Fruit fly (Drosophila melanogaster): ENCODE measurements around the gene Osi19.

Gene Osi19

DNA sequence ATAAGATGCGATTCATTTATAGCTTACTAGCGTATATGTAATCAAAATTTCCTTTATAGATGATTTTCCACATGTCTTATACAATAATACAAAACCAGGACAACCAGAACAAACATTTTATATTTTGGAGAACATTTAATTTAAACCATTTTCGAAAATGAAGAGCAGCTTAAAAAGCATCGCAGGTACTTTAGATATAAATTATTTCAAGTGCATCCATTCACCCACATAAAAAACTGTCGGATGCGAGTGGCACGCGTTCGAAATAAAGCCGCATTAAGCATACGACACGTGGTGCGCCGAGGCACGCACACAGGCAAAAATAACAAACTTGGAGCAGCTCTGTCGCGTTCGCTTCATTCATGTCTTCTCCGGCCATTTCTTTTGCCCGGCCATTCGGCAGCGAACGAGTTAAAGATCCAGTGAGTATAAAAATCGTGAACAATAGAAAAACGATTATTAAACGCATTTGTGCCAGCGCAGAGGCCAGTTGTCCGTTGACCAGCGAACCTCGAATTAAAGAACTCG, at the start of gene Osi19:
Gene Osi19, plus strand, starts transcription at position 457 of the 528 bp plus-strand sequence.
- TF ChIP-seq CG8478 (optimal IDR thresholded peaks at IDR 0.05) (no peak), Dll (optimal IDR thresholded peaks at IDR 0.05) (no peak), usp (GFP tag; optimal IDR thresholded peaks at IDR 0.05) (no peak), pan (optimal IDR thresholded peaks at IDR 0.05) (no peak), psq (optimal IDR thresholded peaks at IDR 0.05) (no peak), EcR (GFP tag; optimal IDR thresholded peaks at IDR 0.05) (no peak)

DNA sequence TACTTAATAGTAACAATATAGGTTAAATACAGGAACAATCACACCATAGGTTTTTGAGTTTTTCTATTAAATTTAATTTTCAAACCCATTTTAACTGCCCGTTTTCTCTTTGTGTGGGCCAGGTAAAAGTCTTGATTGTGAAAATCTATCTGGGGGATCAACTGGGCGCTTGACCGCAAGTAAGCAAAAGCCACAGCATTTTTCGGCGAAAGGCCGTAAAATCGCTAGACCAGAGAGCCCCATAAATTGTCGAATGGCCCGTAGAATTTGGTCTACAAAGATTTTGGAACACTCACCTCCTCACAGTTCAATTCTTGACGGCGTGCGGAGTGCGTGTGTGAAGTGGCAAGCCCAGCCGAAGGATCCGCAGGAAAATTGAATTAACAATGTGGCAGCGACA, 47.7 kb upstream of the Osi19 start, which contains the start of gene CG15594:
Gene CG15594, plus strand, starts transcription at position 301 of the 400 bp plus-strand sequence.
- TF ChIP-seq EcR (GFP tag; optimal IDR thresholded peaks at IDR 0.05) (no peak), psq (optimal IDR thresholded peaks at IDR 0.05) (no peak), pan (optimal IDR thresholded peaks at IDR 0.05) (no peak), usp (GFP tag; optimal IDR thresholded peaks at IDR 0.05) (no peak), Dll (optimal IDR thresholded peaks at IDR 0.05) (no peak)

- TF ChIP-seq CG8478 (optimal IDR thresholded peaks at IDR 0.05) (no peak), Dll (optimal IDR thresholded peaks at IDR 0.05) (no peak), pan (optimal IDR thresholded peaks at IDR 0.05) (no peak), usp (GFP tag; optimal IDR thresholded peaks at IDR 0.05) (no peak), EcR (GFP tag; optimal IDR thresholded peaks at IDR 0.05) (no peak), psq (optimal IDR thresholded peaks at IDR 0.05) (no peak)
These were observed 44.9 kb upstream of the Osi19 start for dm6 chr3R:6290289-6290688.

- TF ChIP-seq psq (optimal IDR thresholded peaks at IDR 0.05) (no peak), usp (GFP tag; optimal IDR thresholded peaks at IDR 0.05) (no peak), CG8478 (optimal IDR thresholded peaks at IDR 0.05) (no peak), EcR (GFP tag; optimal IDR thresholded peaks at IDR 0.05) (no peak), pan (optimal IDR thresholded peaks at IDR 0.05) (no peak), Dll (optimal IDR thresholded peaks at IDR 0.05) (no peak)
These were observed 43.7 kb upstream of the Osi19 start, which contains the start of gene Osi13 for dm6 chr3R:6291437-6291836. Osi13 (plus strand) TSS chr3R:6291737.

dm6 chr3R:6294046-6294445, 41.1 kb upstream of the Osi19 start:
- TF ChIP-seq EcR (GFP tag; optimal IDR thresholded peaks at IDR 0.05) (no peak), pan (optimal IDR thresholded peaks at IDR 0.05) (no peak), Dll (optimal IDR thresholded peaks at IDR 0.05) (no peak), psq (optimal IDR thresholded peaks at IDR 0.05) (no peak), usp (GFP tag; optimal IDR thresholded peaks at IDR 0.05) (no peak), CG8478 (optimal IDR thresholded peaks at IDR 0.05) (no peak)

- TF ChIP-seq CG8478 (optimal IDR thresholded peaks at IDR 0.05) = no peak
- TF ChIP-seq pan (optimal IDR thresholded peaks at IDR 0.05) = no peak
- TF ChIP-seq psq (optimal IDR thresholded peaks at IDR 0.05) = no peak
- TF ChIP-seq usp (GFP tag; optimal IDR thresholded peaks at IDR 0.05) = no peak
- TF ChIP-seq Dll (optimal IDR thresholded peaks at IDR 0.05) = no peak
- TF ChIP-seq EcR (GFP tag; optimal IDR thresholded peaks at IDR 0.05) = no peak
These were observed 38.0 kb upstream of the Osi19 start for dm6 chr3R:6297164-6297563.

DNA sequence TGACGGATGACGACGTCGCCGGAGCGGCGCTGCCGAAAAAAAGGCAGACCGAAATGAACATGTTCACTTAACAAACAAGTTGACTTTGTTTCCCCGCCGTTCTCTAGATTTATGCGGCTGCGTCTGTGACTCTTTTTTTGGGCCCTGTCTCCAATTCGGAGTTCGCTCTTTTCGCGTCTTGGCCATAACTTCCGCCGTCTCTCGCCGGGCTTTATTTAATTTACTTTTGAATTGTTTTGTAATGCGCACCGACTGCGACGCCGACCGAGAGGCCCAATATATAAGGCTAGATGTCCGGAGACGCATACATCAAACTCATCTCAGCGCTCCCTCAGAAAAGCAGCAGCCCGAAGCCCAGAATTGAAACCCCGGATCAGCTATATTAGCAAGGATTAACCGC, 36.3 kb upstream of the Osi19 start, which contains the start of gene Osi14:
Gene Osi14, plus strand, starts transcription at position 301 of the 400 bp plus-strand sequence.
- TF ChIP-seq EcR (GFP tag; optimal IDR thresholded peaks at IDR 0.05) (no peak), CG8478 (optimal IDR thresholded peaks at IDR 0.05) (no peak), pan (optimal IDR thresholded peaks at IDR 0.05) (no peak), Dll (optimal IDR thresholded peaks at IDR 0.05) (no peak), usp (GFP tag; optimal IDR thresholded peaks at IDR 0.05) (no peak), psq (optimal IDR thresholded peaks at IDR 0.05) (no peak)

DNA sequence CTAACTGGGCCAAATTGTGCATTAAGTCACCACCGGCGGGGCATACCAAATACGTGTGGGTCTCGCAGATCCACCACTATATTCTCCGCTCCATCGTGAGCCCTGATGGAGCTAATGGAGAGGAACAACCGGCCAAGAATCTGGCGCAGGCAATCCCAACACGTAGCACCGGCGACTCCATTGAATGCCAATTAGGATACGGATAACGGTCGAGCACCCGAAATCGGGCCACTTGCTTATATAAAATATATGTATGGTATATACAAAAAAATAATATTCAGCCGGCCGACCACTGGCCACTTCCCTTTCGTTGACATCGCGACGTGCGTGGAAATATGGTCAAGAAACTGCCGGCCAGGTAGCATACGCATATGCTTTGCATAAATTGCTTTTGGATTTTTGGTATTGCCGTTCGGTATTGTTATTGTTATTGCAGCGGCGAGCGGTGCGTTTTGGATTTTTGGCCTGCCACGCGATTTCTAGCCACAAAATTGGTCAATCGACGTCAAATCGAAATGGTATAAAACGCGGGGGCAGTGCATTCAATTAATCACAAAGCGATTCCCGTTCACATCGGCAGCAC, 33.8 kb upstream of the Osi19 start, which contains the start of gene Osi15:
Gene Osi15, plus strand, starts transcription at position 548 of the 583 bp plus-strand sequence.
- TF ChIP-seq Dll (optimal IDR thresholded peaks at IDR 0.05) = no peak
- TF ChIP-seq EcR (GFP tag; optimal IDR thresholded peaks at IDR 0.05) = no peak
- no peak for TF ChIP-seq psq (optimal IDR thresholded peaks at IDR 0.05)
- TF ChIP-seq CG8478 (optimal IDR thresholded peaks at IDR 0.05) = no peak
- no peak for TF ChIP-seq pan (optimal IDR thresholded peaks at IDR 0.05)
- no peak for TF ChIP-seq usp (GFP tag; optimal IDR thresholded peaks at IDR 0.05)

- TF ChIP-seq psq (optimal IDR thresholded peaks at IDR 0.05) (no peak), CG8478 (optimal IDR thresholded peaks at IDR 0.05) (no peak), EcR (GFP tag; optimal IDR thresholded peaks at IDR 0.05) (no peak), Dll (optimal IDR thresholded peaks at IDR 0.05) (no peak), pan (optimal IDR thresholded peaks at IDR 0.05) (no peak)
These were observed 31.4 kb upstream of the Osi19 start, which contains the start of gene CG46396 for dm6 chr3R:6303738-6304137. CG46396 (plus strand) TSS chr3R:6304038.

- TF ChIP-seq usp (GFP tag; optimal IDR thresholded peaks at IDR 0.05) = no peak
- no peak for TF ChIP-seq psq (optimal IDR thresholded peaks at IDR 0.05)
- TF ChIP-seq pan (optimal IDR thresholded peaks at IDR 0.05) = no peak
These were observed 30.2 kb upstream of the Osi19 start, which contains the start of gene Osi16 for dm6 chr3R:6304947-6305346. Osi16 (plus strand) TSS chr3R:6305247.

DNA sequence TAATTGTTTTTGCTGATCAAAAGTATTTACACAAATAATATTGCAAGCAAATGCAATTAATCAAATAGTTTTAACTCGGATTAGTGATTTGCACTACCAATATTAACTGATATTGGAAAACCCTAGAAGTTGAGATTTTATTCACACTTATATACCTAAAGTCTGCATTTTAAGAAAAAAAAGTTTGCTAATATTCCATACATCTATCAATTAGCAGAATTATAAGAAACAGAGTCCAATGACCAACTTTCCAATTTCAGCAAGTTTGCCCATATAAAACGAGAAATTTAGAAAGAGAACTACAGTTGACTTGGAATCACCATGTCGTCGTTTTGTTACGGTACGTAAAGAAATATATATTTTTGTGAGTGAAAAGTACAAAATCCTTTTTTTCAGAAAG, 28.6 kb upstream of the Osi19 start, which contains the start of gene CG46026:
Gene CG46026, plus strand, starts transcription at position 301 of the 400 bp plus-strand sequence.
- TF ChIP-seq psq (optimal IDR thresholded peaks at IDR 0.05) = no peak
- TF ChIP-seq usp (GFP tag; optimal IDR thresholded peaks at IDR 0.05) = no peak
- no peak for TF ChIP-seq EcR (GFP tag; optimal IDR thresholded peaks at IDR 0.05)
- no peak for TF ChIP-seq CG8478 (optimal IDR thresholded peaks at IDR 0.05)
- TF ChIP-seq pan (optimal IDR thresholded peaks at IDR 0.05) = no peak
- TF ChIP-seq Dll (optimal IDR thresholded peaks at IDR 0.05) = no peak

DNA sequence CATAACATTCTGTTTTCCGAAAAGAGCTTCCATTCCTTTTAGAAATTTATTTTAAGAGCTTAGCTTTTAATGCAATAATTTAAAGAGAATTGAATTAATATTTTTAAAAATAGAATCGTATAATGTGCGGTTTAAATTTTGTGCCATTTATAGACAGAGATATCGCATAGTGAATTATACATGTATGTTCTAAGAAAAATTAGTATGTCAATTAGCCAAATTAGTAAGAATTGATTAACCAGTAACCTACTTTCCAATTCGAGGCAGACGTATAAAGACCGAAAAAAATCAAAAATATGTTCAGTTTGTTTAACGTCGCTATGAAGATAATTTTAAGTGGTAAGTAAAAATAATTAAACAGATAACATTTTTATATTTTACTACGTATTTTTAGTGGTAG, 25.5 kb upstream of the Osi19 start, which contains the start of gene CG31560:
Gene CG31560, plus strand, starts transcription at position 301 of the 400 bp plus-strand sequence.
- TF ChIP-seq usp (GFP tag; optimal IDR thresholded peaks at IDR 0.05) (no peak), CG8478 (optimal IDR thresholded peaks at IDR 0.05) (no peak), psq (optimal IDR thresholded peaks at IDR 0.05) (no peak), pan (optimal IDR thresholded peaks at IDR 0.05) (no peak), Dll (optimal IDR thresholded peaks at IDR 0.05) (no peak), EcR (GFP tag; optimal IDR thresholded peaks at IDR 0.05) (no peak)
